Worm (Caenorhabditis elegans) whole organism, mixed stage, embryonic: ENCODE results near the gene F53F4.18.

ENCODE experiments used
- blmp-1 ChIP-seq: fragments of 150-350 bp; optimal IDR thresholded peaks from 2 replicates; lab custom pipeline; 2014; ENCODE audit warnings: missing biosample characterization, missing genetic modification characterization
- ceh-39 ChIP-seq: fragments of 150-350 bp; optimal IDR thresholded peaks from 2 replicates; lab custom pipeline; 2014; ENCODE audit warnings: missing biosample characterization, missing genetic modification characterization
- ceh-43 ChIP-seq: fragments of 200-800 bp; sonication (Bioruptor generic); optimal IDR thresholded peaks from 2 replicates; lab custom pipeline; 2018; ENCODE audit warnings: mild to moderate bottlenecking, missing genetic modification characterization, moderate library complexity, missing compliant biosample characterization
- ceh-83 ChIP-seq: fragments of 200-800 bp; sonication (Bioruptor generic); optimal IDR thresholded peaks from 2 replicates; lab custom pipeline; 2018; ENCODE audit warnings: mild to moderate bottlenecking, missing genetic modification characterization, missing compliant biosample characterization
- ces-1 ChIP-seq: fragments of 150-350 bp; optimal IDR thresholded peaks from 2 replicates; lab custom pipeline; 2014; ENCODE audit warnings: missing biosample characterization, missing genetic modification reagents, missing genetic modification characterization
- elt-1 ChIP-seq: sonication (generic microtip); optimal IDR thresholded peaks from 2 replicates; lab custom pipeline; 2017; ENCODE audit warnings: missing genetic modification characterization, mild to moderate bottlenecking, missing compliant biosample characterization, antibody characterized with exemption, moderate library complexity, borderline replicate concordance; ENCODE audit not compliant: insufficient read depth
- elt-3 ChIP-seq: fragments of 150-350 bp; optimal IDR thresholded peaks from 2 replicates; lab custom pipeline; 2014; ENCODE audit warnings: missing biosample characterization, missing genetic modification characterization
- ham-2 ChIP-seq: fragments of 200-800 bp; sonication (Bioruptor generic); optimal IDR thresholded peaks from 2 replicates; lab custom pipeline; 2018; ENCODE audit warnings: mild to moderate bottlenecking, missing genetic modification characterization, missing compliant biosample characterization
- hlh-1 ChIP-seq: fragments of 150-350 bp; optimal IDR thresholded peaks from 2 replicates; lab custom pipeline; 2014; ENCODE audit warnings: missing biosample characterization, missing genetic modification reagents, missing genetic modification characterization
- lin-13 ChIP-seq: fragments of 150-350 bp; optimal IDR thresholded peaks from 2 replicates; lab custom pipeline; 2014; ENCODE audit warnings: missing biosample characterization, missing genetic modification characterization
- lin-32 ChIP-seq: fragments of 200-800 bp; sonication (Bioruptor generic); optimal IDR thresholded peaks from 2 replicates; lab custom pipeline; 2018; ENCODE audit warnings: mild to moderate bottlenecking, missing genetic modification characterization, missing compliant biosample characterization
- lsy-2 ChIP-seq: fragments of 150-350 bp; optimal IDR thresholded peaks from 2 replicates; lab custom pipeline; 2014; ENCODE audit warnings: missing biosample characterization, missing genetic modification characterization
- mls-2 ChIP-seq: sonication (generic microtip); optimal IDR thresholded peaks from 2 replicates; lab custom pipeline; 2016; ENCODE audit warnings: mild to moderate bottlenecking, missing genetic modification characterization, moderate library complexity, missing compliant biosample characterization
- nhr-237 ChIP-seq: fragments of 150-350 bp; optimal IDR thresholded peaks from 2 replicates; lab custom pipeline; 2014; ENCODE audit warnings: missing biosample characterization, missing genetic modification characterization
- nhr-28 ChIP-seq: fragments of 150-350 bp; optimal IDR thresholded peaks from 2 replicates; lab custom pipeline; 2014; ENCODE audit warnings: missing biosample characterization, missing genetic modification characterization
- nhr-76 ChIP-seq: sonication (generic microtip); optimal IDR thresholded peaks from 2 replicates; lab custom pipeline; 2017; ENCODE audit warnings: missing biosample characterization, missing genetic modification characterization
- pha-4 ChIP-seq: fragments of 150-350 bp; optimal IDR thresholded peaks from 2 replicates; lab custom pipeline; 2018; ENCODE audit warnings: missing biosample characterization, missing genetic modification reagents, missing genetic modification characterization
- snpc-4 ChIP-seq: fragments of 150-350 bp; optimal IDR thresholded peaks from 2 replicates; lab custom pipeline; 2014; ENCODE audit warnings: missing biosample characterization, missing genetic modification characterization
- unc-62 ChIP-seq: fragments of 150-350 bp; optimal IDR thresholded peaks from 2 replicates; lab custom pipeline; 2014; ENCODE audit warnings: missing biosample characterization, missing genetic modification reagents, missing genetic modification characterization
- zip-8 ChIP-seq: fragments of 150-350 bp; optimal IDR thresholded peaks from 2 replicates; lab custom pipeline; 2014; ENCODE audit warnings: missing biosample characterization, missing genetic modification characterization
- ztf-11 ChIP-seq: fragments of 150-350 bp; optimal IDR thresholded peaks from 2 replicates; lab custom pipeline; 2014; ENCODE audit warnings: missing biosample characterization, missing genetic modification characterization

The F53F4.18 gene

ce11 chrV:13624424-13624823, 34.5 kb downstream of the F53F4.18 start, which contains the start of gene F53F4.11:
Gene F53F4.11, minus strand, starts transcription at chrV:13624524.
- TF ChIP-seq ham-2 (GFP tag; lab: Kevin White, UChicago) = no peak
- TF ChIP-seq unc-62 (GFP tag; lab: Kevin White, UChicago) = no peak
- TF ChIP-seq hlh-1 = no peak
- TF ChIP-seq lin-13 (tag; lab: Kevin White, UChicago) = no peak
- no peak for TF ChIP-seq ceh-39 (tag; lab: Kevin White, UChicago)

- no peak for TF ChIP-seq pha-4 (tag; lab: Kevin White, UChicago)
- no peak for TF ChIP-seq hlh-1
- no peak for TF ChIP-seq nhr-237 (tag; lab: Kevin White, UChicago)
- no peak for TF ChIP-seq mls-2 (tag; lab: Kevin White, UChicago)
- no peak for TF ChIP-seq elt-3 (tag; lab: Kevin White, UChicago)
- TF ChIP-seq lsy-2 (tag; lab: Kevin White, UChicago) = no peak
- TF ChIP-seq, all 35 proteins: peak for 0
Observed at ce11 chrV:13625517-13626097, 35.7 kb downstream of the F53F4.18 start, which contains the start of the genes nduv-2 and F53F4.12. Gene nduv-2, minus strand, starts transcription at chrV:13625567. Gene F53F4.12, plus strand, starts transcription at chrV:13626047.

DNA sequence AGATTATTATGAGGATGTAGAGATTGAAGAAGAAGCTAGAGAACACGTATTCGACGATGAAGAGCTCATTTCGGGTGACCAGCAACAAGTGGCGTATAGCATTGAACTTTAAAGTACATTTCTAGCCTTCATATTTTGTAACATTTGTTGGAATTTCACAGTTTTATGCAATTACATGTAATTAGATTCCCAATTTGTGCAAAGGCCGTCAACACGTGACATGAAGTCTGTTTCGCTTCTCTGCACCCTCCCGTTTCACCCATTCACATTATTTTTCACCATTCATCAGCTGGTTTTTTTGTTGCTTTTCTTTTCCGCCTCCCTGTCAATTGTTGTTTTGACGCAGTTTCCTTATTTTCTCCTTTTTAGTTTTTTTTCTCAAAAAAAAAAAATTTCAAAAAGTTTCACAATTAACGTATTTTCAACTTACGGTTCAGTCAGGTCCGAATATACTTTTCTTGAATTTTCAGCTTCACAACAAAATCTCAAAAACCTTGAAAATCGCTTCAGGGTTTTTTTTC, 37.2 kb downstream of the F53F4.18 start, which contains the start of gene sde-2:
Gene sde-2 (plus strand): TSS at position 471 of the 521 bp plus-strand sequence.
- TF ChIP-seq ces-1 (peak; percentile 82), snpc-4 (no peak)

ce11 chrV:13634149-13634548, 44.2 kb downstream of the F53F4.18 start, which contains the start of gene H37A05.2:
Gene H37A05.2, minus strand, starts transcription at chrV:13634249.
- no peak for TF ChIP-seq nhr-76 (tag; lab: Kevin White, UChicago)
- TF ChIP-seq ceh-83 (GFP tag; lab: Kevin White, UChicago) = no peak

ce11 chrV:13636411-13636810, 46.5 kb downstream of the F53F4.18 start:
- TF ChIP-seq zip-8 (tag; lab: Kevin White, UChicago) (no peak), elt-1 (peak; percentile 71), ceh-43 (no peak)

DNA sequence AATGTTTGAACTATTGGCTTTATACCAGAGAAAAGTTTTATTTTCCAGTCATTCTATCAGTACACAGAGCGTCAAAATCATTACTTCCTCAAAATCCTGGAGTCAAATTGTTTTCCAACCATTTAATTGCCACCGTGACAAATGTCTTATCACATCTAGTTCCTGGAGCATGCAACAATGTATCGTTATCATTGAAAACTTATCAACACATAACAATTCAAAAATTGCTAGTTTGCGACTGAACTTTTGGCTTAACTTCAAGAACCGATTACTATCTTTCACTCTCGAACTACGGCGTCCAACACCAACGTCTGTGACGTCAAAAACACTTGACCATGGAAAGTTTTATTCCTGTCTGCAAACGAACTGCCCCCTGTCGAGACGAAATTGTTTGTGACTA, 48.1 kb downstream of the F53F4.18 start:
- TF ChIP-seq nhr-76 (tag; lab: Kevin White, UChicago) (no peak), blmp-1 (tag; lab: Kevin White, UChicago) (no peak), ztf-11 (tag; lab: Kevin White, UChicago) (no peak), nhr-28 (tag; lab: Kevin White, UChicago) (no peak), lin-32 (no peak)
